Fruit fly (Drosophila melanogaster) whole organism, adult: ENCODE measurements around the gene CG32024.
A peak's percentile ranks its signal among the peaks of the same experiment; 100 is the strongest.

Source experiments
- CG11617 ChIP-seq: fragments of 200-800 bp; sonication (Bioruptor generic); optimal IDR thresholded peaks from 2 replicates; lab custom pipeline; 2017; ENCODE audit warnings: mild to moderate bottlenecking, missing biosample characterization, missing genetic modification reagents, missing genetic modification characterization
- CG12768 ChIP-seq: fragments of 200-800 bp; sonication (Bioruptor generic); optimal IDR thresholded peaks from 2 replicates; lab custom pipeline; 2017; ENCODE audit warnings: missing biosample characterization, missing genetic modification characterization, mild to moderate bottlenecking, moderate library complexity, missing genetic modification reagents
- CG14711 ChIP-seq: fragments of 200-800 bp; sonication (Bioruptor generic); optimal IDR thresholded peaks from 2 replicates; lab custom pipeline; 2018; ENCODE audit warnings: missing biosample characterization, mild to moderate bottlenecking, missing genetic modification characterization, moderate library complexity
- CG1620 ChIP-seq: fragments of 200-800 bp; sonication (Bioruptor generic); optimal IDR thresholded peaks from 2 replicates; lab custom pipeline; 2016; ENCODE audit warnings: missing biosample characterization, missing genetic modification characterization
- CG33017 ChIP-seq: fragments of 200-800 bp; sonication (Bioruptor generic); optimal IDR thresholded peaks from 2 replicates; lab custom pipeline; 2018; ENCODE audit warnings: missing biosample characterization, mild to moderate bottlenecking, missing genetic modification characterization, moderate library complexity
- CG5204 ChIP-seq: fragments of 200-800 bp; sonication (Bioruptor generic); optimal IDR thresholded peaks from 2 replicates; lab custom pipeline; 2016; ENCODE audit warnings: missing biosample characterization, missing genetic modification characterization
- CG7045 ChIP-seq: fragments of 200-800 bp; sonication (Bioruptor generic); optimal IDR thresholded peaks from 2 replicates; lab custom pipeline; 2017; ENCODE audit warnings: missing biosample characterization, mild to moderate bottlenecking, missing genetic modification characterization
- CG7101 ChIP-seq: fragments of 200-800 bp; sonication (Bioruptor generic); optimal IDR thresholded peaks from 2 replicates; lab custom pipeline; 2018; ENCODE audit warnings: missing biosample characterization, mild to moderate bottlenecking, missing genetic modification characterization, moderate library complexity
- Clk ChIP-seq: fragments of 200-800 bp; sonication (Bioruptor generic); optimal IDR thresholded peaks from 2 replicates; lab custom pipeline; 2017; ENCODE audit warnings: missing biosample characterization, missing genetic modification characterization
- Crg-1 ChIP-seq: fragments of 200-800 bp; sonication (Bioruptor generic); optimal IDR thresholded peaks from 2 replicates; lab custom pipeline; 2016; ENCODE audit warnings: missing biosample characterization, missing genetic modification characterization
- Hr96 ChIP-seq: fragments of 200-800 bp; sonication (Bioruptor generic); optimal IDR thresholded peaks from 2 replicates; lab custom pipeline; 2016; ENCODE audit warnings: missing biosample characterization, missing genetic modification characterization
- Mnt ChIP-seq: fragments of 200-800 bp; sonication (Bioruptor generic); optimal IDR thresholded peaks from 2 replicates; lab custom pipeline; 2016; ENCODE audit warnings: missing biosample characterization, mild to moderate bottlenecking, missing genetic modification characterization
- bab1 ChIP-seq: fragments of 200-800 bp; sonication (Bioruptor generic); optimal IDR thresholded peaks from 3 replicates; lab custom pipeline; 2019; ENCODE audit warnings: missing biosample characterization, mild to moderate bottlenecking, missing genetic modification characterization, moderate library complexity
- cic ChIP-seq: fragments of 200-800 bp; sonication (Bioruptor generic); optimal IDR thresholded peaks from 2 replicates; lab custom pipeline; 2017; ENCODE audit warnings: missing biosample characterization, mild to moderate bottlenecking, missing genetic modification characterization, moderate library complexity
- cnc ChIP-seq, 2 experiments: fragments of >200 bp; optimal IDR thresholded peaks; 2 replicates each; lab custom pipeline; 2017
- kay ChIP-seq: fragments of 200-800 bp; sonication (Bioruptor generic); peaks from one replicate; lab custom pipeline; 2016; ENCODE audit warnings: missing biosample characterization, missing genetic modification characterization, borderline replicate concordance
- ovo ChIP-seq: fragments of 200-800 bp; sonication (Bioruptor generic); optimal IDR thresholded peaks from 2 replicates; lab custom pipeline; 2016; ENCODE audit warnings: missing biosample characterization, missing genetic modification characterization
- pad ChIP-seq: fragments of 200-800 bp; sonication (Bioruptor generic); optimal IDR thresholded peaks from 3 replicates; lab custom pipeline; 2017; ENCODE audit warnings: missing biosample characterization, missing genetic modification characterization, mild to moderate bottlenecking, moderate library complexity, missing genetic modification reagents
- tj ChIP-seq: fragments of 200-800 bp; sonication (Bioruptor generic); optimal IDR thresholded peaks from 3 replicates; lab custom pipeline; 2017; ENCODE audit warnings: missing biosample characterization, mild to moderate bottlenecking, missing genetic modification characterization, moderate library complexity
- toe ChIP-seq: fragments of 200-800 bp; sonication (Bioruptor generic); optimal IDR thresholded peaks from 2 replicates; lab custom pipeline; 2016; ENCODE audit warnings: missing biosample characterization, missing genetic modification characterization

The CG32024 gene

DNA sequence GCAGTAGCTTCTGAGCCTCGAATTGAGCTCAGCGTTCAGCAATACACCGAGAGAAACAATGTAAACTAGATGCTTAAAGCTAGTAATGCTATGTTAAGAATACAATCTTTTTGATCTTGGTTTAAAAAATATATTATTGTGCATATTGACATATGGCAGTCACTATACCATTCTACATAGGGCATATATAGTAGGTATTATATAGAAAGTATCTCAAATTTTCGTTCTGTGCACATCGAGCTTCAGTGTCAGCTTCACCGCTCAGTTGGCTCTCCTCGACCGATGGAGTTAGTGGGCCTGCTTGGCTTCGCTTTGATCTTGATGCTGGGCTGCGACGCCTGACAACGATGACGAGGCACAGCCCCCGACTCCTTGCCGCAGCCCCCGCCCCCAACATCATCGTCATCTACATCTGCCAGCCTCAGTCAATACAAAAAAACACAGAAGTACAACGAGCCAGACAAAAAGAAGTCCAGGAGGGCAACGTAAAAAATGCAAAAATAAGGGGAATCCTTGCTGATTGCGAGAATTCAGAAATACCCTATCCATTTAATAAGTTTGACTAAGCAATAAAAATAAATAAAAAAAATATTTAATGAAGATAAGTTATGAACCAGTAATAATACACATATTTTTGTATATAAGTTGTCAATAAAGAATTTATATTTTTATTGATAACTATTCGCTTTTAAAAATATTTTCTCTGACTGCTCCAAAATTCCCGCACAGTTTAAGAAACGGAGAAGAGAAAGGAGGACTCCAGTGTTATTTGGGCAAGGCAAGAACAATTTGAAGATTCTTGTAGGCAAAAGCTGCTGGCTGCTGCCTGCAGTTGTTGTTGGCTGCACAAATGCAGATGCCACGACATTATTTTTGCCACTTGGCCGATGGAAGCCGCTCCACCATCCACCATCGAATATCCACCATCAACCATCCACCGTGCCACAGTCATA, 14.6 kb downstream of the CG32024 start:
- TF ChIP-seq CG1620 (GFP tag; lab: Kevin White, UChicago) (no peak), Mnt (GFP tag; lab: Kevin White, UChicago) (no peak), Clk (GFP tag; lab: Kevin White, UChicago) (no peak), cic (GFP tag; lab: Kevin White, UChicago) (no peak), CG11617 (GFP tag; lab: Kevin White, UChicago) (no peak), cnc (optimal IDR thresholded peaks at IDR 0.05; lab: Kevin White, UChicago) (no peak), CG14711 (tag; lab: Kevin White, UChicago) (no peak), kay (GFP tag; lab: Kevin White, UChicago) (no peak), pad (GFP tag; lab: Kevin White, UChicago) (no peak), CG5204 (no peak), bab1 (GFP tag; lab: Kevin White, UChicago) (no peak), CG12768 (GFP tag; lab: Kevin White, UChicago) (no peak), CG7045 (GFP tag; lab: Kevin White, UChicago) (no peak), toe (GFP tag; lab: Kevin White, UChicago) (no peak), Crg-1 (no peak), tj (GFP tag; lab: Kevin White, UChicago) (no peak), Hr96 (GFP tag; lab: Kevin White, UChicago) (no peak), ovo (GFP tag; lab: Kevin White, UChicago) (no peak), CG33017 (tag; lab: Kevin White, UChicago) (no peak)

DNA sequence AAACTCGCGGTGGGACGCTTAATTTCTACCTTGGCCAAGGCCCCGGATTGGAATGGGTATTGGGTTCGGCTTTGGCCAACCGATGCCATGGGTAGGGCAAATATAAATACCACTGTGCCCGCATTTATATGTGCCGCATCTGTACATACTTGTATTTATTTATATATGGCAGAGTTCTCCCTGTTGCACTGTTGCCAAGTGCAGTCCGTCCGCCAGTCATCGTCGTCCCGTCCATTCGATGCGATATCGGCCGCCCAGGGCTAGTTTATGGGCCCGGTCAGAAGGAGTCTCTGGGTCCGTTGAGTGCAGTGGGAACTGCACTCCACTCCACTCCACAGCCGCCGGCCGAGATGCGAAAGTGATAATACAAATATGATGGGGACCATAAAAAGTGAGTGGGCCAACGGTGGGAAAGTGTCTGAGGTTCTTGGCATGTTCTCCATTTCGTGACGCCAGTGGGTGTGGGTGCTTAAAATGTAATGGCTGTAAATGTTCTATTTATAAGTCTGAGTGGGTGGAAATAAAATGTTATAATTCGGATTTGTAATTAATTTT, 15.6 kb downstream of the CG32024 start:
- TF ChIP-seq CG1620 (GFP tag; lab: Kevin White, UChicago), result no peak
- no peak for TF ChIP-seq cnc (optimal IDR thresholded peaks at IDR 0.05; lab: Kevin White, UChicago)
- no peak for TF ChIP-seq Clk (GFP tag; lab: Kevin White, UChicago)
- TF ChIP-seq CG7101 (tag; lab: Kevin White, UChicago), result no peak
- TF ChIP-seq toe (GFP tag; lab: Kevin White, UChicago), result no peak
- TF ChIP-seq Crg-1, result no peak
- no peak for TF ChIP-seq cic (GFP tag; lab: Kevin White, UChicago)
- TF ChIP-seq bab1 (GFP tag; lab: Kevin White, UChicago), result no peak
- TF ChIP-seq kay (GFP tag; lab: Kevin White, UChicago), result no peak
- TF ChIP-seq pad (GFP tag; lab: Kevin White, UChicago), result no peak
- TF ChIP-seq ovo (GFP tag; lab: Kevin White, UChicago), result no peak
- TF ChIP-seq Hr96 (GFP tag; lab: Kevin White, UChicago), result no peak
- TF ChIP-seq CG5204, result no peak
- no peak for TF ChIP-seq CG11617 (GFP tag; lab: Kevin White, UChicago)
- no peak for TF ChIP-seq tj (GFP tag; lab: Kevin White, UChicago)
- TF ChIP-seq Mnt (GFP tag; lab: Kevin White, UChicago), result no peak
- TF ChIP-seq CG33017 (tag; lab: Kevin White, UChicago), result no peak
- TF ChIP-seq CG14711 (tag; lab: Kevin White, UChicago), result no peak

DNA sequence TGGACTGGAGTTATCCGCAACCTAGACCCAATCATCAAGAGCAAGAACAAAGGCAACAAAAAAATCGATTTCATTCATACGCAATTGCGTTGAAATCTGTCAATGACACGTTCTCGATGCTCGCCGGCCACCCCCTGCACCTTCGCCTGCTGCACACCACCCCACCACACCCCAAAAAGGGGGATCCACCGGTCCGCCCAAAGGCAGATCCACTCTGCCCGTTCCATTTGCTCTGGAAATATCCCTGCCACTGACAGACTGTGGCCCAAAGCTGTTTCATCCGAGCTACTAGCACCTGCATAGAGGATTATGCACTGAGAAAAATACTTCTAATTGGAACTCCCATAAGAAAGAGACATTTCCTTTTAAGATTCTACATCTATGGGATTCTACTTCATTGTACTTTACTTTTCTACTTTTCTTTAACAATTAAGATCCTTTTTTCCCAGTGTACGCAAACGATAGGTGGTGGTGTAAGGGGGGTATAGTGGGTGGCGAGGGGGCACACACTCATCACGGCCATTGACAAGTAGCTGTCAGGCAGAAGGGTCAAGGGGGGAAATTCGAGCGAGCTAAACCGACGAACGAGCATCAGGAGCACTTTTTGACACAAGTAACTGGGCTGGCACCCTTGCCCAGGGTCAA, 16.5 kb downstream of the CG32024 start:
- no peak for TF ChIP-seq CG1620 (GFP tag; lab: Kevin White, UChicago)
- no peak for TF ChIP-seq pad (GFP tag; lab: Kevin White, UChicago)
- TF ChIP-seq CG7045 (GFP tag; lab: Kevin White, UChicago), result peak; percentile 28
- TF ChIP-seq kay (GFP tag; lab: Kevin White, UChicago), result no peak

DNA sequence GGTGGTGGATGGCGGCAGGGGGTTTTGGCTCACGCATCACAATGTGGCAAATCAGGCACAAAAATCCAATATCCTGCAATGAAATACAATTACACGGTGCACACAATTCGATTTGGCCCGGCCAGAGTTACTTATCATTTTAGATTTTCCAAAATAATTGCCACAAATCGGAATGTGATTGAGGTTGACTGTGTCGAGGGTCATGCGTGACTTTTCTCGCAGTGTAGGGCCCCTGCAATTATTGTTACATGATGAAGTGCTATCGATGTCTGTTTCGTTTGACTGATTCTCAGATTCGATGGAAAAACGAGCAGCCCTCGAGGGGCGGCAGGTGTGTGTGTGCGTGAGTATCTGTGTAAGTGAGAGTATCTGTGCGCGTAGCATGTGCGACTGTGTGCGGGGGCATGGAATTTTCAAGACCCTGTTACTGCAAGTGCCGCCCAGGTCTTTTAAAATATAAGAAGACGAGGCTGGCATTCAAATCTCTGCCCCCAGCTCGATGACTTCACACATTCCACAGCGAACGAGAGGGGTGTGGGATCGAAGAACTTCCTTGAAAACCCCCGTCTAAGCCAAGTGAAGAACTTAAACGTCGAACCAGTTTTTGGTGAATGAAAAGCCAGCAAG, 17.1 kb downstream of the CG32024 start:
- TF ChIP-seq toe (GFP tag; lab: Kevin White, UChicago) (no peak), CG5204 (no peak), CG1620 (GFP tag; lab: Kevin White, UChicago) (no peak), CG33017 (tag; lab: Kevin White, UChicago) (no peak), CG7101 (tag; lab: Kevin White, UChicago) (no peak)

DNA sequence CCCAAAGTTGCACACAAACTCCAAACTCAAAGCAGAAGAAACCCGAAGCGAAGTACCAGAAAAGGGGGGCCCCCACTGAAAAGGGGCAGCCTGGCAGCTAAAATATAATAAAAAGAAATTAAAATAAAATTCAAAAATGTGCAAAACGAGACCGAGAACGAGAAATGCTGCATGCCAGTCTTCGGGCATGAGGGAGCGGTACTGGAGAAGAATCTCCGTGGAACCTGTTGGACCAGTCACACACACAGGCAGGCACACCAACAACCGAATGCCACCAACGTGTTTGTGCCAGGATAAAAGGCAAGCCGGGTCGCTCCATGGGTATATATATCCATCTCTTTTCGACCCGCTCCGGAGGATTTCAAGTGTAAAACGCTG, 17.6 kb downstream of the CG32024 start:
- no peak for TF ChIP-seq CG5204
- no peak for TF ChIP-seq tj (GFP tag; lab: Kevin White, UChicago)
- TF ChIP-seq pad (GFP tag; lab: Kevin White, UChicago), result no peak
- no peak for TF ChIP-seq Clk (GFP tag; lab: Kevin White, UChicago)
- no peak for TF ChIP-seq CG7045 (GFP tag; lab: Kevin White, UChicago)
- TF ChIP-seq CG14711 (tag; lab: Kevin White, UChicago), result no peak
- TF ChIP-seq cic (GFP tag; lab: Kevin White, UChicago), result no peak
- no peak for TF ChIP-seq CG7101 (tag; lab: Kevin White, UChicago)
- no peak for TF ChIP-seq cnc (optimal IDR thresholded peaks at IDR 0.05; lab: Kevin White, UChicago)
